Fruit fly (Drosophila melanogaster) whole organism: ENCODE measurements around the gene Cpr64Ab.

Source experiments
- CG8478 ChIP-seq: fragments of >200 bp; optimal IDR thresholded peaks from 2 replicates; lab custom pipeline; 2018; ENCODE audit warnings: inconsistent platforms
- EcR ChIP-seq, 2 experiments: fragments of >200 bp; optimal IDR thresholded peaks; 2 replicates each; lab custom pipeline; 2017; ENCODE audit warnings: missing biosample characterization in 2 of 2, missing genetic modification characterization in 2 of 2, missing genetic modification reagents in 2 of 2

DNA sequence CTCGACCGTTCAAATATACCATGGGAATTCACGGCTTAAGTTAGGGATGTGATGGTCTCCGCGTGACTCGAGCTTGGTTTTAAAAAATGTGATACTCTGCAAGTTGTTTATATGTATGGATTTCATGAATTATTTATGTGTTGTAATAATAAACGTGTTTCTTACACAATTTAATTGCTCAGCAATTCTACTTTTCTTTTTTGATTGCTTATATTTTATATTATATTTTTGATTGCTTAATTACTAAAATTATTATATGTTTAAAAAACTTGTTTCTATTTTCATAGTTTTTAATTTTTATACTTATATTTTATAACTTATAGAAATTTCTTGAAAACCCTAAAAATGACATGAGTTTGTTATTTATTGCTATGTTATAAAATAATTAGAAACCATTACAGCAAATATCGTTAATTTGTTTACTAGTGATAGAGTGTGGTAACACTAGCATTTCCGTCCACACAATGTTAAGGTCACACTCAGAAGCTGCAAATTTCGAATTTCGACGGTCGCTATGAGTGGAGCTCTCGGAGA is 43.0 kb upstream of the Cpr64Ab start, which contains the start of the genes ago and CG1265:
- no peak for TF ChIP-seq EcR (GFP tag; optimal IDR thresholded peaks at IDR 0.05; lab: Kevin White, UChicago)
- no peak for TF ChIP-seq CG8478
